Fruit fly (Drosophila melanogaster) whole organism, embryonic: ENCODE data around the gene CG6000.

Experiments used
- CG10366 ChIP-seq: fragments of 200-800 bp; sonication (Bioruptor generic); IDR thresholded peaks from 2 replicates; pipeline ENCODE4 v1.3.6; 2022; ENCODE audit warnings: missing biosample characterization, missing genetic modification characterization
- CG11504 ChIP-seq: fragments of 200-800 bp; sonication (Bioruptor generic); optimal IDR thresholded peaks from 3 replicates; lab custom pipeline; 2019; ENCODE audit warnings: missing biosample characterization, mild to moderate bottlenecking, missing genetic modification characterization, moderate library complexity
- CG13775 ChIP-seq: fragments of 200-800 bp; sonication (Bioruptor generic); optimal IDR thresholded peaks from 3 replicates; lab custom pipeline; 2017; ENCODE audit warnings: missing biosample characterization, mild to moderate bottlenecking, missing genetic modification characterization
- CG14441 ChIP-seq: fragments of 200-800 bp; sonication (Bioruptor generic); IDR thresholded peaks from 2 replicates; pipeline ENCODE4 v1.3.6; 2022; ENCODE audit warnings: missing biosample characterization, missing genetic modification characterization
- CG14667 ChIP-seq: fragments of 200-800 bp; sonication (Bioruptor generic); IDR thresholded peaks from 2 replicates; pipeline ENCODE4 v1.3.6; 2022; ENCODE audit warnings: missing biosample characterization, missing genetic modification characterization
- CG1602 ChIP-seq: fragments of 200-800 bp; sonication (Bioruptor generic); optimal IDR thresholded peaks from 3 replicates; lab custom pipeline; 2016; ENCODE audit warnings: missing biosample characterization, missing genetic modification characterization
- CG17359 ChIP-seq: fragments of 200-800 bp; sonication (Bioruptor generic); optimal IDR thresholded peaks from 3 replicates; lab custom pipeline; 2018; ENCODE audit warnings: missing biosample characterization, mild to moderate bottlenecking, missing genetic modification characterization, moderate library complexity
- CG17612 ChIP-seq: fragments of 200-800 bp; sonication (Bioruptor generic); IDR thresholded peaks from 2 replicates; pipeline ENCODE4 v1.3.6; 2022; ENCODE audit warnings: missing biosample characterization, missing genetic modification characterization
- CG31441 ChIP-seq: fragments of 200-800 bp; sonication (Bioruptor generic); IDR thresholded peaks from 2 replicates; pipeline ENCODE4 v1.3.6; 2022; ENCODE audit warnings: missing biosample characterization, missing genetic modification characterization
- CG32772 ChIP-seq: fragments of 200-800 bp; sonication (Bioruptor generic); IDR thresholded peaks from 2 replicates; pipeline ENCODE4 v1.3.6; 2022; ENCODE audit warnings: missing biosample characterization, missing genetic modification characterization
- CG3726 ChIP-seq: fragments of 200-800 bp; sonication (Bioruptor generic); IDR thresholded peaks from 3 replicates; pipeline ENCODE4, ENCODE4 v1.3.6; 2022; ENCODE audit warnings: missing biosample characterization, missing genetic modification characterization
- CG3847 ChIP-seq: fragments of 200-800 bp; sonication (Bioruptor generic); IDR thresholded peaks from 2 replicates; pipeline ENCODE4 v1.3.6; 2022; ENCODE audit warnings: missing biosample characterization, missing genetic modification characterization
- CG8290 ChIP-seq, 3 experiments: fragments of 200-800 bp; sonication (Bioruptor generic); optimal IDR thresholded peaks; 2 replicates each; lab custom pipeline; 2016 to 2019; ENCODE audit warnings: missing biosample characterization in 3 of 3, missing genetic modification characterization in 3 of 3, mild to moderate bottlenecking in 2 of 3, moderate library complexity in 1 of 3
- CG9932 ChIP-seq: fragments of 200-800 bp; sonication (Bioruptor generic); IDR thresholded peaks from 2 replicates; pipeline ENCODE4 v1.3.6; 2022; ENCODE audit warnings: missing biosample characterization, missing genetic modification characterization
- CoRest ChIP-seq: fragments of 200-800 bp; sonication (Bioruptor generic); optimal IDR thresholded peaks from 3 replicates; lab custom pipeline; 2018; ENCODE audit warnings: missing biosample characterization, mild to moderate bottlenecking, missing genetic modification characterization, moderate library complexity
- D19B ChIP-seq: fragments of 200-800 bp; sonication (Bioruptor generic); optimal IDR thresholded peaks from 2 replicates; lab custom pipeline; 2017; ENCODE audit warnings: missing biosample characterization, mild to moderate bottlenecking, missing genetic modification characterization
- Drgx ChIP-seq: fragments of 200-800 bp; sonication (Bioruptor generic); IDR thresholded peaks from 2 replicates; pipeline ENCODE4 v1.3.6; 2022; ENCODE audit warnings: missing biosample characterization, missing genetic modification characterization
- E2f1 ChIP-seq: fragments of 200-800 bp; sonication (Bioruptor generic); IDR thresholded peaks from 2 replicates; pipeline ENCODE4 v1.3.6; 2022; ENCODE audit warnings: missing biosample characterization, missing genetic modification characterization
- Ets65A ChIP-seq: fragments of 200-800 bp; sonication (Bioruptor generic); peaks from one replicate; lab custom pipeline; 2016; ENCODE audit warnings: missing biosample characterization, missing genetic modification characterization
- Ets97D ChIP-seq: fragments of 200-800 bp; sonication (Bioruptor generic); optimal IDR thresholded peaks from 3 replicates; lab custom pipeline; 2016; ENCODE audit warnings: missing biosample characterization, missing genetic modification characterization
- H2.0 ChIP-seq: fragments of 200-800 bp; sonication (Bioruptor generic); IDR thresholded peaks from 2 replicates; pipeline ENCODE4 v1.3.6; 2022; ENCODE audit warnings: missing biosample characterization, missing genetic modification characterization
- Hsf ChIP-seq: fragments of 200-800 bp; sonication (Bioruptor generic); optimal IDR thresholded peaks from 3 replicates; lab custom pipeline; 2016; ENCODE audit warnings: missing biosample characterization, missing genetic modification characterization
- Pdp1 ChIP-seq, 2 experiments: fragments of 200-800 bp; sonication (Bioruptor generic); optimal IDR thresholded peaks; 3 replicates each; lab custom pipeline; 2016; ENCODE audit warnings: missing biosample characterization in 2 of 2, missing genetic modification characterization in 2 of 2, mild to moderate bottlenecking in 1 of 2, moderate library complexity in 1 of 2
- Sox102F ChIP-seq: fragments of 200-800 bp; sonication (Bioruptor generic); optimal IDR thresholded peaks from 2 replicates; lab custom pipeline; 2018; ENCODE audit warnings: missing biosample characterization, mild to moderate bottlenecking, missing genetic modification characterization, moderate library complexity
- Trl ChIP-seq, 3 experiments: fragments of >200 bp in 2 of 3; fragments of 200-800 bp in 1 of 3; sonication (Bioruptor generic) in 1 of 3; optimal IDR thresholded peaks; 2 replicates in 1 of 3; 3 replicates in 2 of 3; lab custom pipeline; 2016 to 2017; ENCODE audit warnings: missing biosample characterization in 1 of 3, missing genetic modification characterization in 1 of 3
- bowl ChIP-seq: fragments of 200-800 bp; sonication (Bioruptor generic); IDR thresholded peaks from 2 replicates; pipeline ENCODE4 v1.3.6; 2022; ENCODE audit warnings: missing biosample characterization, missing genetic modification characterization
- bsh ChIP-seq, 2 experiments: fragments of 200-800 bp; sonication (Bioruptor generic); optimal IDR thresholded peaks; 2 replicates each; lab custom pipeline; 2017 to 2018; ENCODE audit warnings: mild to moderate bottlenecking in 2 of 2, missing biosample characterization in 2 of 2, missing genetic modification characterization in 2 of 2, moderate library complexity in 1 of 2
- cg ChIP-seq: fragments of 200-800 bp; sonication (Bioruptor generic); optimal IDR thresholded peaks from 3 replicates; lab custom pipeline; 2019; ENCODE audit warnings: missing biosample characterization, mild to moderate bottlenecking, missing genetic modification characterization, moderate library complexity
- ems ChIP-seq: fragments of 200-800 bp; sonication (Bioruptor generic); optimal IDR thresholded peaks from 3 replicates; lab custom pipeline; 2016; ENCODE audit warnings: missing biosample characterization, missing genetic modification characterization
- gem ChIP-seq: fragments of 200-800 bp; sonication (Bioruptor generic); optimal IDR thresholded peaks from 2 replicates; lab custom pipeline; 2019; ENCODE audit warnings: missing biosample characterization, mild to moderate bottlenecking, missing genetic modification characterization, moderate library complexity
- her ChIP-seq: fragments of 200-800 bp; sonication (Bioruptor generic); optimal IDR thresholded peaks from 2 replicates; lab custom pipeline; 2016; ENCODE audit warnings: missing biosample characterization, missing genetic modification characterization
- jumu ChIP-seq: fragments of 200-800 bp; sonication (Bioruptor generic); optimal IDR thresholded peaks from 3 replicates; lab custom pipeline; 2016; ENCODE audit warnings: missing biosample characterization, missing genetic modification characterization
- kay ChIP-seq: fragments of 200-800 bp; sonication (Bioruptor generic); optimal IDR thresholded peaks from 2 replicates; lab custom pipeline; 2016; ENCODE audit warnings: missing biosample characterization, missing genetic modification characterization
- kni ChIP-seq: fragments of 200-800 bp; sonication (Bioruptor generic); optimal IDR thresholded peaks from 3 replicates; lab custom pipeline; 2017; ENCODE audit warnings: mild to moderate bottlenecking, missing biosample characterization, missing genetic modification reagents, missing genetic modification characterization
- lab ChIP-seq: fragments of 200-800 bp; sonication (Bioruptor generic); optimal IDR thresholded peaks from 3 replicates; lab custom pipeline; 2017; ENCODE audit warnings: missing biosample characterization, missing genetic modification characterization, mild to moderate bottlenecking, moderate library complexity, missing genetic modification reagents
- lilli ChIP-seq: fragments of 200-800 bp; sonication (Bioruptor generic); optimal IDR thresholded peaks from 3 replicates; lab custom pipeline; 2016; ENCODE audit warnings: missing biosample characterization, missing genetic modification characterization
- lmd ChIP-seq: fragments of 200-800 bp; sonication (Bioruptor generic); IDR thresholded peaks from 2 replicates; pipeline ENCODE4 v1.3.6; 2022; ENCODE audit warnings: missing biosample characterization, missing genetic modification characterization
- otp ChIP-seq: fragments of 200-800 bp; sonication (Bioruptor generic); IDR thresholded peaks from 3 replicates; pipeline ENCODE4, ENCODE4 v1.3.6; 2022; ENCODE audit warnings: missing biosample characterization, missing genetic modification characterization
- psq ChIP-seq: fragments of 200-800 bp; sonication (Bioruptor generic); optimal IDR thresholded peaks from 2 replicates; lab custom pipeline; 2017; ENCODE audit warnings: missing biosample characterization, missing genetic modification characterization
- pzg ChIP-seq: fragments of 200-800 bp; sonication (Bioruptor generic); optimal IDR thresholded peaks from 3 replicates; lab custom pipeline; 2018; ENCODE audit warnings: missing biosample characterization, mild to moderate bottlenecking, missing genetic modification characterization, moderate library complexity
- row ChIP-seq: fragments of 200-800 bp; sonication (Bioruptor generic); IDR thresholded peaks from 3 replicates; pipeline ENCODE4 v1.3.6; 2022; ENCODE audit warnings: missing biosample characterization, missing genetic modification characterization
- shn ChIP-seq: fragments of 200-800 bp; sonication (Bioruptor generic); optimal IDR thresholded peaks from 3 replicates; lab custom pipeline; 2016; ENCODE audit warnings: missing biosample characterization, missing genetic modification characterization
- so ChIP-seq: fragments of 200-800 bp; sonication (Bioruptor generic); IDR thresholded peaks from 3 replicates; pipeline ENCODE4 v1.3.6; 2022; ENCODE audit warnings: missing biosample characterization, missing genetic modification characterization
- sob ChIP-seq: fragments of 200-800 bp; sonication (Bioruptor generic); IDR thresholded peaks from 2 replicates; pipeline ENCODE4 v1.3.6; 2022; ENCODE audit warnings: missing biosample characterization, missing genetic modification characterization
- stc ChIP-seq: fragments of 200-800 bp; sonication (Bioruptor generic); IDR thresholded peaks from 2 replicates; pipeline ENCODE4 v1.3.6; 2022; ENCODE audit warnings: missing biosample characterization, missing genetic modification characterization
- sug ChIP-seq: fragments of 200-800 bp; optimal IDR thresholded peaks from 2 replicates; lab custom pipeline; 2019; ENCODE audit warnings: missing biosample characterization, mild to moderate bottlenecking, missing genetic modification characterization, moderate library complexity
- tgo ChIP-seq: fragments of 200-800 bp; sonication (Bioruptor generic); IDR thresholded peaks from 3 replicates; pipeline ENCODE4 v1.3.6; 2022; ENCODE audit warnings: missing biosample characterization, missing genetic modification characterization
- trh ChIP-seq: fragments of 200-800 bp; sonication (Bioruptor generic); optimal IDR thresholded peaks from 2 replicates; lab custom pipeline; 2016; ENCODE audit warnings: missing biosample characterization, missing genetic modification characterization
- unc-4 ChIP-seq: fragments of 200-800 bp; sonication (Bioruptor generic); IDR thresholded peaks from 2 replicates; pipeline ENCODE4 v1.3.6; 2022; ENCODE audit warnings: missing biosample characterization, missing genetic modification characterization; ENCODE audit not compliant: partially characterized antibody
- zfh2 ChIP-seq: fragments of 200-800 bp; sonication (Bioruptor generic); optimal IDR thresholded peaks from 2 replicates; lab custom pipeline; 2016; ENCODE audit warnings: missing biosample characterization, missing genetic modification characterization

The CG6000 gene

DNA sequence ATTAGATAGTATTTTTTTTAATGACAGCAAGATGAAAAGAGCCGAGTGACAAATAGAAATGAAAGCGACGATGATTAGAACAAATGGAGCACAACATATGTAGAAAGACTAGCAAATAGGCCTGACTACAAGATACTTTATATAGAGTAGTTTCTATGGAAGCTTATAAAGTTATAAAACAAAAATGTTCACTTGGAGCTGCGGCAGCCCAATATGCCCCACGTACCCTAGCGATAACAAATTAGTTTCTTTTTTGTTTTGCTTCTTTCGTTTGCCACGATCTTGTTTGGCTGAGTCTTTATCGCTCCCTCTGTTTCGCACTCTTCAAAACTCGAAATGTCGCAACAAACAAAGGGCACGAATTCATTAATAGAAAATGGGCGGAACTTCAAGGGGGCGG lies 46.5 kb downstream of the CG6000 start (continued):
- 0 out of 2 replicates have a peak, but pooled peaks have one; percentile 18 for TF ChIP-seq CG32772 (GFP tag; lab: Robert Waterston, UW)
- peak; percentile 59 for TF ChIP-seq psq
- TF ChIP-seq CG3726 (GFP tag; lab: Robert Waterston, UW), result no peak
- TF ChIP-seq so, result 0 out of 3 replicates have a peak, but pooled peaks have one; percentile 37
- TF ChIP-seq Ets65A (GFP tag; lab: Kevin White, UChicago), result peak; percentile 49
- no peak for TF ChIP-seq CG13775 (GFP tag; lab: Kevin White, UChicago)
- TF ChIP-seq zfh2 (GFP tag; lab: Kevin White, UChicago), result peak; percentile 31
- no peak for TF ChIP-seq stc (GFP tag; lab: Robert Waterston, UW)
- no peak for TF ChIP-seq unc-4 (GFP tag; lab: Robert Waterston, UW)
- peak; percentile 11; the same call in 1 of the 2 replicates for TF ChIP-seq CG10366
- TF ChIP-seq CG17359, result peak; percentile 43
- peak; percentile 94 for TF ChIP-seq D19B (GFP tag; lab: Kevin White, UChicago)
- peak; percentile 42; the same call in 1 of the 2 replicates for TF ChIP-seq CG14441 (GFP tag; lab: Robert Waterston, UW)
- TF ChIP-seq CoRest (tag; lab: Kevin White, UChicago), result peak; percentile 21
- 0 out of 2 replicates have a peak, but pooled peaks have one; percentile 9 for TF ChIP-seq H2.0 (GFP tag; lab: Robert Waterston, UW)
- TF ChIP-seq CG11504 (tag; lab: Kevin White, UChicago), result peak; percentile 36
- no peak for TF ChIP-seq CG8290 (GFP tag; optimal IDR thresholded peaks at IDR 0.05; lab: Kevin White, UChicago)
- TF ChIP-seq CG8290 (tag; optimal IDR thresholded peaks at IDR 0.05; lab: Kevin White, UChicago), result peak in 1 of 2 experiments; percentile 2
- TF ChIP-seq ems (GFP tag; lab: Kevin White, UChicago), result no peak
- no peak for TF ChIP-seq CG17612
- TF ChIP-seq Hsf (GFP tag; lab: Kevin White, UChicago), result peak; percentile 2
- TF ChIP-seq otp (GFP tag; lab: Robert Waterston, UW), result 0 out of 3 replicates have a peak, but pooled peaks have one; percentile 36
- peak; percentile 34; the same call in 1 of the 2 replicates for TF ChIP-seq lmd (GFP tag; lab: Robert Waterston, UW)
- TF ChIP-seq Drgx (GFP tag; lab: Robert Waterston, UW), result no peak
- TF ChIP-seq shn (GFP tag; lab: Kevin White, UChicago), result no peak
- TF ChIP-seq sob (GFP tag; lab: Robert Waterston, UW), result 0 out of 2 replicates have a peak, but pooled peaks have one; percentile 31
- 0 out of 2 replicates have a peak, but pooled peaks have one; percentile 15 for TF ChIP-seq CG14667 (GFP tag; lab: Robert Waterston, UW)
- TF ChIP-seq gem (tag; lab: Kevin White, UChicago), result peak; percentile 43
- TF ChIP-seq CG1602 (GFP tag; lab: Kevin White, UChicago), result no peak
- TF ChIP-seq cg, result no peak
- no peak for TF ChIP-seq trh (GFP tag; lab: Kevin White, UChicago)
- no peak for TF ChIP-seq jumu (GFP tag; lab: Kevin White, UChicago)
- TF ChIP-seq CG9932, result peak; percentile 71
- peak in 1 of 2 experiments; percentile 14 for TF ChIP-seq bsh (GFP tag; optimal IDR thresholded peaks at IDR 0.05; lab: Kevin White, UChicago)
- TF ChIP-seq CG31441 (GFP tag; lab: Robert Waterston, UW), result peak; percentile 14; the same call in 1 of the 2 replicates
- TF ChIP-seq kay (GFP tag; lab: Kevin White, UChicago), result peak; percentile 8
- TF ChIP-seq tgo (GFP tag; lab: Robert Waterston, UW), result peak; percentile 20; the same call in 1 of the 3 replicates
- 0 out of 2 replicates have a peak, but pooled peaks have one; percentile 22 for TF ChIP-seq CG3847 (GFP tag; lab: Robert Waterston, UW)
- no peak for TF ChIP-seq kni
- TF ChIP-seq Ets97D, result no peak
- peak; percentile 42 for TF ChIP-seq lab (GFP tag; lab: Kevin White, UChicago)
- peak; percentile 37 for TF ChIP-seq Sox102F (GFP tag; lab: Kevin White, UChicago)
- no peak for TF ChIP-seq pzg (GFP tag; lab: Kevin White, UChicago)
- peak; percentile 1 for TF ChIP-seq her (GFP tag; lab: Kevin White, UChicago)
- TF ChIP-seq row, result peak; percentile 69
- no peak for TF ChIP-seq bowl (GFP tag; lab: Robert Waterston, UW)
- TF ChIP-seq sug (tag; lab: Kevin White, UChicago), result peak; percentile 24
- peak in 1 of 2 experiments; percentile 8 for TF ChIP-seq Pdp1 (GFP tag; optimal IDR thresholded peaks at IDR 0.05; lab: Kevin White, UChicago)
- TF ChIP-seq E2f1 (GFP tag; lab: Robert Waterston, UW), result 0 out of 2 replicates have a peak, but pooled peaks have one; percentile 16
- no peak for TF ChIP-seq Trl (optimal IDR thresholded peaks at IDR 0.05; lab: Kevin White, UChicago)
- no peak for TF ChIP-seq Trl (GFP tag; optimal IDR thresholded peaks at IDR 0.05; lab: Kevin White, UChicago)
- TF ChIP-seq lilli (GFP tag; lab: Kevin White, UChicago), result peak; percentile 49
